Fruit fly (Drosophila melanogaster): Measurements from ENCODE around the gene CG42674.

DNA sequence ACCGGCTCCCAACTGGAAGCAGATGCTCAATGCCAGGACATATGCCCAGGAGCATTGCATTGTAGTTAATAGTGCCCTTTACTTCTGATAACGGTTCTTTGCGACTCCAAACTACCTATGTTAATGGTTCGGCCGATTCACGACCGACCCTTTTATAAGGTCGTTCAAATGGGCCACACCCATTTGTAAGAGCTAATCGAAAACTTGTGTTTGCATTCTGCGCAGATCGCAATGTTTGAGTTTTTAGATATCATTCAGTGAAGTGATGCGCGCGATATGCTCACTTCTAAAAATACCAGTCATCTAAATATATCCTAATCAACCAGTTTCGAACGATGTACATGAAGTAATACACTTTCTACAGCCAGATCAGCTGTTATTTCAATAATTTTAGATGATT is 3.4 kb upstream of the CG42674 start, which contains the start of gene obst-F:
- no peak for TF ChIP-seq CG31627 (GFP tag; optimal IDR thresholded peaks at IDR 0.05)
- no peak for TF ChIP-seq Eip75B (GFP tag; optimal IDR thresholded peaks at IDR 0.05)
- TF ChIP-seq Hr38 (GFP tag; optimal IDR thresholded peaks at IDR 0.05), result no peak

Measured in whole organism, prepupa.